Fruit fly (Drosophila melanogaster) Kc167 (cell line): Measurements from ENCODE around the gene CG33269.

Experiments
- Myc ChIP-seq: fragments of >200 bp; optimal IDR thresholded peaks from 2 replicates; lab custom pipeline; 2017; ENCODE audit warnings: missing external identifiers
- Sin3A ChIP-seq: fragments of >200 bp; optimal IDR thresholded peaks from 2 replicates; lab custom pipeline; 2018; ENCODE audit warnings: missing external identifiers
- h ChIP-seq: fragments of >200 bp; optimal IDR thresholded peaks from 3 replicates; lab custom pipeline; 2018; ENCODE audit warnings: missing external identifiers
- insv ChIP-seq: fragments of >200 bp; optimal IDR thresholded peaks from 3 replicates; lab custom pipeline; 2018; ENCODE audit warnings: missing external identifiers
- ttk ChIP-seq: sonication (Bioruptor generic); optimal IDR thresholded peaks from 2 replicates; lab custom pipeline; 2017; ENCODE audit warnings: missing external identifiers

DNA sequence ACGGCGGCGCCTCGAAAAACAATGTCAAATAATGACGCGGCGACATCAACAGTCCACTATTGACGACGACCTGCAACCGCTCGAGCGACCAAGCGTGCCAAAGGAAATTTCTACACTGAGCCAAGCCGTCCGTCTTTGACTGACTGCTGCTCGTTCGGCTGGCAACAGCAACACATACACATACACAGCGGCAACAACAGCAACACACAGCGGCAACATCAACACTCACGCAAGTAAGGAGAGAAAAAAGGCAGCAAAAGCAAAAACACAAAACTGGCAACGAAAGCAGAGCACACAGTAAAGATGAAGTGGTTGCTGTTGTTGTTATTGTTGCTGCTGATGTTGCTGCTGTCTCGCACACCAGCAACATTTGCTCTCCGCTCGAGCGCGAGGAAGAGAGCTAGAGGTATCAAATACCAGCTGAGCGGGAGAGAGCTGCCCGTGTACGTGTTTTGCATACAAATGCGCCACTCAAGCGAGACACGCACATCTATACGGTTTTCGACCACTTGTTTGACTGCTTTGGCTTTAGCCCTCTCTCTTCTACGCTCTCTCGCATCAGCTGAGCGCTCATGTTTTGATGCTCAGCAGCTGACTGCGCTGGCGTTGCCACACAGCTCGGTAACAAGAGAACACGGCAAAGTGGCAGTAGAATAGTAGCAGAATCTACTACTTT is 28.9 kb downstream of the CG33269 start:
- TF ChIP-seq Sin3A (lab: Kevin White, UChicago), result no peak
- TF ChIP-seq h (lab: Kevin White, UChicago), result no peak
- no peak for TF ChIP-seq insv (lab: Kevin White, UChicago)
- TF ChIP-seq Myc (lab: Kevin White, UChicago), result no peak
- TF ChIP-seq ttk, result no peak
